Worm (Caenorhabditis elegans) whole organism, L3 larva: ENCODE data around the gene tir-1.

Source experiments
- R02D3.7 ChIP-seq: fragments of 150-350 bp; optimal IDR thresholded peaks from 2 replicates; lab custom pipeline; 2014; ENCODE audit warnings: missing biosample characterization, missing genetic modification characterization
- ZK546.5 ChIP-seq: sonication (generic microtip); optimal IDR thresholded peaks from 2 replicates; lab custom pipeline; 2017; ENCODE audit warnings: missing biosample characterization, missing genetic modification characterization
- aly-2 ChIP-seq: fragments of 150-350 bp; optimal IDR thresholded peaks from 2 replicates; lab custom pipeline; 2014; ENCODE audit warnings: missing biosample characterization, missing genetic modification characterization
- ama-1 ChIP-seq: fragments of 150-350 bp; optimal IDR thresholded peaks from 2 replicates; lab custom pipeline; 2018
- ceh-16 ChIP-seq: sonication (generic microtip); optimal IDR thresholded peaks from 2 replicates; lab custom pipeline; 2017; ENCODE audit warnings: missing biosample characterization, missing genetic modification characterization
- ceh-28 ChIP-seq: fragments of 150-350 bp; optimal IDR thresholded peaks from 2 replicates; lab custom pipeline; 2014; ENCODE audit warnings: missing biosample characterization, missing genetic modification reagents, missing genetic modification characterization
- ceh-82 ChIP-seq: fragments of 150-350 bp; optimal IDR thresholded peaks from 2 replicates; lab custom pipeline; 2014; ENCODE audit warnings: missing biosample characterization, missing genetic modification characterization
- ceh-9 ChIP-seq: sonication (generic microtip); optimal IDR thresholded peaks from 2 replicates; lab custom pipeline; 2018; ENCODE audit warnings: missing biosample characterization, missing genetic modification characterization
- egl-27 ChIP-seq: sonication (generic microtip); optimal IDR thresholded peaks from 4 replicates; lab custom pipeline; 2017; ENCODE audit warnings: missing biosample characterization, missing genetic modification reagents, missing genetic modification characterization
- egl-5 ChIP-seq: fragments of 150-350 bp; optimal IDR thresholded peaks from 2 replicates; lab custom pipeline; 2017; ENCODE audit warnings: missing biosample characterization, missing genetic modification reagents, missing genetic modification characterization, inconsistent platforms
- elt-1 ChIP-seq: fragments of 150-350 bp; optimal IDR thresholded peaks from 2 replicates; lab custom pipeline; 2014; ENCODE audit warnings: missing biosample characterization, missing genetic modification characterization
- elt-2 ChIP-seq: sonication (generic microtip); optimal IDR thresholded peaks from 2 replicates; lab custom pipeline; 2016; ENCODE audit warnings: missing genetic modification reagents, mild to moderate bottlenecking, missing genetic modification characterization, missing compliant biosample characterization
- eor-1 ChIP-seq, 2 experiments: fragments of 150-350 bp; optimal IDR thresholded peaks; 2 replicates each; lab custom pipeline; 2014 to 2018; ENCODE audit warnings: missing biosample characterization in 2 of 2, missing genetic modification characterization in 2 of 2
- fkh-10 ChIP-seq: sonication (generic microtip); optimal IDR thresholded peaks from 2 replicates; lab custom pipeline; 2017; ENCODE audit warnings: missing biosample characterization, missing genetic modification reagents, missing genetic modification characterization
- fkh-2 ChIP-seq: fragments of 150-350 bp; optimal IDR thresholded peaks from 2 replicates; lab custom pipeline; 2014; ENCODE audit warnings: missing biosample characterization, missing genetic modification reagents, missing genetic modification characterization
- fos-1 ChIP-seq: fragments of 150-350 bp; optimal IDR thresholded peaks from 2 replicates; lab custom pipeline; 2014; ENCODE audit warnings: missing biosample characterization, missing genetic modification characterization
- hmg-11 ChIP-seq: sonication (generic microtip); optimal IDR thresholded peaks from 2 replicates; lab custom pipeline; 2016; ENCODE audit warnings: missing genetic modification characterization, missing compliant biosample characterization
- jun-1 ChIP-seq: fragments of 150-350 bp; optimal IDR thresholded peaks from 2 replicates; lab custom pipeline; 2014; ENCODE audit warnings: missing biosample characterization, missing genetic modification reagents, missing genetic modification characterization
- lin-15B ChIP-seq: fragments of 150-350 bp; optimal IDR thresholded peaks from 2 replicates; lab custom pipeline; 2014; ENCODE audit warnings: missing biosample characterization, missing genetic modification characterization
- lin-39 ChIP-seq: fragments of 150-350 bp; optimal IDR thresholded peaks from 2 replicates; lab custom pipeline; 2018; ENCODE audit warnings: missing biosample characterization, missing genetic modification reagents, missing genetic modification characterization
- lsy-12 ChIP-seq: sonication (generic microtip); optimal IDR thresholded peaks from 2 replicates; lab custom pipeline; 2016; ENCODE audit warnings: mild to moderate bottlenecking, missing genetic modification characterization, missing compliant biosample characterization
- mdl-1 ChIP-seq: fragments of 150-350 bp; optimal IDR thresholded peaks from 2 replicates; lab custom pipeline; 2014; ENCODE audit warnings: missing biosample characterization, missing genetic modification characterization
- mml-1 ChIP-seq: fragments of 150-350 bp; sonication (generic microtip); optimal IDR thresholded peaks from 3 replicates; lab custom pipeline; 2014; ENCODE audit warnings: missing biosample characterization, missing genetic modification characterization
- nfya-1 ChIP-seq: sonication (generic microtip); optimal IDR thresholded peaks from 2 replicates; lab custom pipeline; 2017; ENCODE audit warnings: missing genetic modification characterization, mild to moderate bottlenecking, missing compliant biosample characterization, antibody characterized with exemption, moderate library complexity; ENCODE audit not compliant: insufficient read depth
- nhr-11 ChIP-seq: fragments of 150-350 bp; optimal IDR thresholded peaks from 2 replicates; lab custom pipeline; 2014; ENCODE audit warnings: missing biosample characterization, missing genetic modification characterization
- nhr-12 ChIP-seq: fragments of 150-350 bp; optimal IDR thresholded peaks from 2 replicates; lab custom pipeline; 2014; ENCODE audit warnings: missing biosample characterization, missing genetic modification characterization
- nhr-23 ChIP-seq: fragments of 150-350 bp; optimal IDR thresholded peaks from 2 replicates; lab custom pipeline; 2014; ENCODE audit warnings: missing biosample characterization, missing genetic modification reagents, missing genetic modification characterization
- nhr-25 ChIP-seq: sonication (generic microtip); optimal IDR thresholded peaks from 2 replicates; lab custom pipeline; 2017; ENCODE audit warnings: missing biosample characterization, missing genetic modification characterization
- nhr-28 ChIP-seq: fragments of 150-350 bp; optimal IDR thresholded peaks from 2 replicates; lab custom pipeline; 2014; ENCODE audit warnings: missing biosample characterization, missing genetic modification characterization
- nhr-43 ChIP-seq: sonication (generic microtip); optimal IDR thresholded peaks from 2 replicates; lab custom pipeline; 2016; ENCODE audit warnings: mild to moderate bottlenecking, missing genetic modification characterization, missing compliant biosample characterization; ENCODE audit not compliant: poor library complexity, severe bottlenecking
- nhr-67 ChIP-seq: fragments of 150-350 bp; optimal IDR thresholded peaks from 2 replicates; lab custom pipeline; 2014; ENCODE audit warnings: missing biosample characterization, missing genetic modification characterization
- nhr-76 ChIP-seq: fragments of 150-350 bp; sonication (generic microtip); optimal IDR thresholded peaks from 5 replicates; lab custom pipeline; 2014; ENCODE audit warnings: missing biosample characterization, missing genetic modification characterization
- nhr-77 ChIP-seq: fragments of 150-350 bp; optimal IDR thresholded peaks from 2 replicates; lab custom pipeline; 2014; ENCODE audit warnings: missing biosample characterization, missing genetic modification characterization
- pha-4 ChIP-seq: fragments of 150-350 bp; optimal IDR thresholded peaks from 2 replicates; lab custom pipeline; 2014; ENCODE audit warnings: missing biosample characterization, missing genetic modification reagents, missing genetic modification characterization
- pqm-1 ChIP-seq: fragments of 150-350 bp; optimal IDR thresholded peaks from 2 replicates; lab custom pipeline; 2017; ENCODE audit warnings: missing biosample characterization, missing genetic modification characterization, inconsistent platforms
- tbx-2 ChIP-seq: sonication (generic microtip); optimal IDR thresholded peaks from 2 replicates; lab custom pipeline; 2016; ENCODE audit warnings: mild to moderate bottlenecking, missing genetic modification characterization, missing compliant biosample characterization
- unc-39 ChIP-seq: sonication (generic microtip); optimal IDR thresholded peaks from 4 replicates; lab custom pipeline; 2017; ENCODE audit warnings: missing biosample characterization, missing genetic modification characterization
- unc-62 ChIP-seq: fragments of 150-350 bp; sonication (generic microtip); optimal IDR thresholded peaks from 4 replicates; lab custom pipeline; 2014; ENCODE audit warnings: missing biosample characterization, missing genetic modification reagents, missing genetic modification characterization
- zag-1 ChIP-seq: fragments of 150-350 bp; optimal IDR thresholded peaks from 2 replicates; lab custom pipeline; 2014; ENCODE audit warnings: missing biosample characterization, missing genetic modification characterization
- ztf-11 ChIP-seq: fragments of 150-350 bp; optimal IDR thresholded peaks from 2 replicates; lab custom pipeline; 2014; ENCODE audit warnings: missing biosample characterization, missing genetic modification characterization
- ztf-4 ChIP-seq: fragments of 150-350 bp; optimal IDR thresholded peaks from 2 replicates; lab custom pipeline; 2014; ENCODE audit warnings: missing biosample characterization, missing genetic modification characterization

The tir-1 gene

ce11 chrIII:3898850-3899249, 2.6 kb downstream of the tir-1 start (continued):
- TF ChIP-seq lin-15B (tag; lab: Kevin White, UChicago) (peak; percentile 40), fkh-2 (tag; lab: Kevin White, UChicago) (no peak)

- TF ChIP-seq nfya-1 (tag; lab: Kevin White, UChicago) = peak; percentile 84
- TF ChIP-seq unc-62 = no peak
These were observed 3.1 kb downstream of the tir-1 start for ce11 chrIII:3898354-3898753.

ce11 chrIII:3893992-3894391, 7.5 kb downstream of the tir-1 start:
- peak; percentile 36 for TF ChIP-seq elt-2 (tag; lab: Kevin White, UChicago)
- TF ChIP-seq pqm-1 (tag; lab: Kevin White, UChicago) = peak; percentile 54
- TF ChIP-seq ceh-82 (tag; lab: Kevin White, UChicago) = no peak
- TF ChIP-seq mdl-1 (tag; lab: Kevin White, UChicago) = no peak
- TF ChIP-seq, all 47 proteins: peak for 2

- TF ChIP-seq ceh-16 (no peak), pha-4 (tag; lab: Kevin White, UChicago) (peak; percentile 82), zag-1 (no peak)
These were observed 11.5 kb downstream of the tir-1 start for ce11 chrIII:3889896-3890295.

- TF ChIP-seq tbx-2 (no peak), lsy-12 (no peak), nhr-12 (no peak), ceh-28 (no peak), ztf-11 (tag; lab: Kevin White, UChicago) (no peak), mml-1 (tag; lab: Kevin White, UChicago) (no peak), ceh-16 (no peak), nhr-76 (tag; lab: Kevin White, UChicago) (no peak), ama-1 (lab: Kevin White, UChicago) (no peak), fkh-10 (no peak), pha-4 (tag; lab: Kevin White, UChicago) (peak; percentile 79), lin-15B (tag; lab: Kevin White, UChicago) (peak; percentile 96), hmg-11 (tag; lab: Kevin White, UChicago) (no peak), lin-39 (tag; lab: Kevin White, UChicago) (no peak), egl-27 (tag; lab: Kevin White, UChicago) (no peak), nhr-43 (tag; lab: Kevin White, UChicago) (no peak), elt-2 (tag; lab: Kevin White, UChicago) (peak; percentile 66), nhr-28 (tag; lab: Kevin White, UChicago) (no peak), nhr-25 (tag; lab: Kevin White, UChicago) (peak; percentile 53), ceh-82 (tag; lab: Kevin White, UChicago) (no peak), eor-1 (tag; optimal IDR thresholded peaks at IDR 0.05; lab: Kevin White, UChicago) (no peak), pqm-1 (tag; lab: Kevin White, UChicago) (peak; percentile 38), nhr-77 (tag; lab: Kevin White, UChicago) (no peak), nfya-1 (tag; lab: Kevin White, UChicago) (peak; percentile 35), ZK546.5 (tag; lab: Kevin White, UChicago) (no peak), R02D3.7 (tag; lab: Kevin White, UChicago) (no peak), jun-1 (tag; lab: Kevin White, UChicago) (no peak), nhr-23 (tag; lab: Kevin White, UChicago) (peak; percentile 43), ceh-9 (no peak)
These were observed 13.9 kb downstream of the tir-1 start for ce11 chrIII:3887586-3887985.

- TF ChIP-seq unc-39 (tag; lab: Kevin White, UChicago) (no peak), ama-1 (lab: Kevin White, UChicago) (no peak), nhr-11 (tag; lab: Kevin White, UChicago) (no peak), mml-1 (tag; lab: Kevin White, UChicago) (no peak), egl-5 (tag; lab: Kevin White, UChicago) (no peak), egl-27 (tag; lab: Kevin White, UChicago) (no peak), nhr-77 (tag; lab: Kevin White, UChicago) (no peak), elt-1 (no peak), nhr-67 (tag; lab: Kevin White, UChicago) (no peak), aly-2 (tag; lab: Kevin White, UChicago) (no peak), ztf-4 (no peak), pha-4 (tag; lab: Kevin White, UChicago) (no peak), nhr-25 (tag; lab: Kevin White, UChicago) (no peak), fos-1 (no peak), fkh-10 (no peak), nfya-1 (tag; lab: Kevin White, UChicago) (no peak), eor-1 (tag; optimal IDR thresholded peaks at IDR 0.05; lab: Kevin White, UChicago) (no peak), ZK546.5 (tag; lab: Kevin White, UChicago) (no peak), hmg-11 (tag; lab: Kevin White, UChicago) (no peak)
- TF ChIP-seq, all 47 proteins: peak for 0
These were observed 18.3 kb downstream of the tir-1 start for ce11 chrIII:3883146-3883545.
